Fruit fly (Drosophila melanogaster): ENCODE results near the gene CG34116.

The CG34116 gene

DNA sequence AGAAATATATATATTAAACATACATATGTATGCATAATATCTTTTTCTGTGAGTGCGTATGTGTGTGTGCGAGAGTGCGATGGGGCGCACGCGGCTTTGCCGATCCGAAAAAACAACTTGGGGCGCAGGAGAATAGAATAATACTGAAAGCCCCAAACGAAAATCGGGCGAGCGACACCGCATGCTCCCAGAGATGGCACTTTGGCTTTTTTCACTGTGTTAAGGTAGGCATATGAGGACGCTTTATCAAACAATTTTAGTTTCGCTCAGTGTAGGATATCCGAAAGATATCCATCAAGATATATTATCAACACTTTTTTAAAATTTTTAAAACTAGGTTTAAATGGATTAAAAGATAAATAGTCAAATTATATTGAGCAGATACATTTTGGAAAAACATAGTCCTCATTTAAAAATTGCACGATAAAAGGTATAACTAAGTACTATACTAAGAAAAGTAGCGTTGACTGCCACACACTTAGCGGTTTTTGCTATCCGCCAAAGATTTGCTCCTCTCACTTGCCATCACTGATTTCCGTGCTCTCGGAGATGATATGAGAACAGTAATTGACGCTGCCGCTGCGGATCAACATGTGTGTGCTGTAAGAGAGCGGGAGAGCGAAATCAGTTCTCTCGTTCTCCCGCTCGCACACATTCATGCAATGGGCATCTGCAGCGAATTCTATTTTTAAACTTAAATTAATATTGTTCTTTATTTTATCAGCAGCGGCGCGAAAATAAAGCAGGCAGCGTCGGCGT, 14.7 kb downstream of the CG34116 start:
- TF ChIP-seq Hr39 (GFP tag; optimal IDR thresholded peaks at IDR 0.05) (peak; percentile 72), Eip75B (GFP tag; optimal IDR thresholded peaks at IDR 0.05) (peak; percentile 76), Hr38 (GFP tag; optimal IDR thresholded peaks at IDR 0.05) (no peak), CG1621 (tag; optimal IDR thresholded peaks at IDR 0.05) (no peak), cyc (GFP tag; optimal IDR thresholded peaks at IDR 0.05) (peak; percentile 49), acj6 (GFP tag; optimal IDR thresholded peaks at IDR 0.05) (peak; percentile 55), CG9139 (GFP tag; optimal IDR thresholded peaks at IDR 0.05) (peak; percentile 24), CG11294 (GFP tag; IDR thresholded peaks at IDR 0.05) (no peak), fkh (GFP tag; optimal IDR thresholded peaks at IDR 0.05) (no peak), CG32006 (GFP tag; optimal IDR thresholded peaks at IDR 0.05) (peak; percentile 73), Met (GFP tag; optimal IDR thresholded peaks at IDR 0.05) (peak; percentile 80), Ets96B (tag; optimal IDR thresholded peaks at IDR 0.05) (peak; percentile 63), CG31627 (GFP tag; optimal IDR thresholded peaks at IDR 0.05) (peak; percentile 67), Eip93F (GFP tag; optimal IDR thresholded peaks at IDR 0.05) (peak; percentile 9), CG8632 (GFP tag; optimal IDR thresholded peaks at IDR 0.05) (peak; percentile 58), Sox15 (GFP tag; optimal IDR thresholded peaks at IDR 0.05) (peak; percentile 33), CG10669 (GFP tag; optimal IDR thresholded peaks at IDR 0.05) (peak; percentile 64), Smox (GFP tag; optimal IDR thresholded peaks at IDR 0.05) (peak; percentile 27), Blimp-1 (GFP tag; optimal IDR thresholded peaks at IDR 0.05) (peak; percentile 36), Hr4 (GFP tag; optimal IDR thresholded peaks at IDR 0.05) (peak; percentile 63), esn (GFP tag; optimal IDR thresholded peaks at IDR 0.05) (peak; percentile 82), eg (GFP tag; IDR thresholded peaks at IDR 0.05) (peak; percentile 41; the same call in 2 of the 3 replicates), Sox102F (GFP tag; optimal IDR thresholded peaks at IDR 0.05) (peak; percentile 63), vri (GFP tag; optimal IDR thresholded peaks at IDR 0.05) (no peak), CG11902 (GFP tag; optimal IDR thresholded peaks at IDR 0.05) (peak; percentile 14), Ets21C (GFP tag; optimal IDR thresholded peaks at IDR 0.05) (peak; percentile 64), Sox14 (GFP tag; optimal IDR thresholded peaks at IDR 0.05) (peak; percentile 65), CG8319 (GFP tag; optimal IDR thresholded peaks at IDR 0.05) (peak; percentile 44), achi (GFP tag; optimal IDR thresholded peaks at IDR 0.05) (peak; percentile 55), OdsH (GFP tag; optimal IDR thresholded peaks at IDR 0.05) (peak; percentile 67), CG6792 (GFP tag; optimal IDR thresholded peaks at IDR 0.05) (peak; percentile 58), Gug (GFP tag; IDR thresholded peaks at IDR 0.05) (no peak; the same call in 1 of the 2 replicates), CG16779 (tag; optimal IDR thresholded peaks at IDR 0.05) (peak; percentile 37), dsx (GFP tag; optimal IDR thresholded peaks at IDR 0.05; ENCODE audit: poor library complexity, severe bottlenecking) (peak; percentile 9), lz (GFP tag; optimal IDR thresholded peaks at IDR 0.05) (peak; percentile 80), CG34406 (GFP tag; optimal IDR thresholded peaks at IDR 0.05) (peak; percentile 49), CG10631 (GFP tag; optimal IDR thresholded peaks at IDR 0.05) (peak; percentile 54), CG11762 (GFP tag; optimal IDR thresholded peaks at IDR 0.05; ENCODE audit: insufficient read depth) (peak; percentile 26), salr (GFP tag; optimal IDR thresholded peaks at IDR 0.05) (peak in 1 of 2 experiments; percentile 69), dac (GFP tag; optimal IDR thresholded peaks at IDR 0.05) (peak; percentile 42), CG6163 (GFP tag; IDR thresholded peaks at IDR 0.05) (peak; percentile 59; the same call in 2 of the 3 replicates), CG7368 (GFP tag; optimal IDR thresholded peaks at IDR 0.05) (peak; percentile 34), pdm3 (GFP tag; optimal IDR thresholded peaks at IDR 0.05) (peak; percentile 73), CG3032 (tag; optimal IDR thresholded peaks at IDR 0.05) (peak; percentile 62), CG15336 (GFP tag; IDR thresholded peaks at IDR 0.05) (no peak; the same call in 1 of the 2 replicates), net (GFP tag; optimal IDR thresholded peaks at IDR 0.05) (peak; percentile 68), CG3919 (GFP tag; optimal IDR thresholded peaks at IDR 0.05) (peak; percentile 62), Eip78C (GFP tag) (peak; percentile 95), fd59A (GFP tag; optimal IDR thresholded peaks at IDR 0.05) (peak; percentile 51), Lpt (GFP tag; optimal IDR thresholded peaks at IDR 0.05) (no peak), CG8119 (GFP tag; IDR thresholded peaks at IDR 0.05) (peak; percentile 63)
